Worm (Caenorhabditis elegans) whole organism, young adult: ENCODE measurements around the gene ZC262.13.

Experiments
- B0336.3 ChIP-seq: fragments of 200-800 bp; sonication (Bioruptor generic); IDR thresholded peaks from 2 replicates; pipeline ENCODE4 v1.3.6; 2022; ENCODE audit warnings: missing genetic modification characterization, missing compliant biosample characterization
- C17E4.6 ChIP-seq: fragments of 200-800 bp; sonication (Bioruptor generic); IDR thresholded peaks from 2 replicates; pipeline ENCODE4 v1.3.6; 2022; ENCODE audit warnings: missing genetic modification reagents, missing genetic modification characterization, missing compliant biosample characterization
- D2030.7 ChIP-seq: fragments of 200-800 bp; sonication (Bioruptor generic); IDR thresholded peaks from 2 replicates; pipeline ENCODE4 v1.3.6; 2022; ENCODE audit warnings: missing genetic modification reagents, missing genetic modification characterization, missing compliant biosample characterization
- F10E7.11 ChIP-seq: sonication (generic microtip); optimal IDR thresholded peaks from 2 replicates; lab custom pipeline; 2017; ENCODE audit warnings: mild to moderate bottlenecking, missing genetic modification characterization, moderate library complexity, missing compliant biosample characterization
- F22D6.2 ChIP-seq: sonication (generic microtip); optimal IDR thresholded peaks from 2 replicates; lab custom pipeline; 2016; ENCODE audit warnings: mild to moderate bottlenecking, missing genetic modification characterization, missing compliant biosample characterization
- F23B12.7 ChIP-seq: sonication (generic microtip); optimal IDR thresholded peaks from 2 replicates; lab custom pipeline; 2017; ENCODE audit warnings: missing genetic modification characterization, mild to moderate bottlenecking, missing compliant biosample characterization, antibody characterized with exemption, moderate library complexity; ENCODE audit not compliant: insufficient read depth
- F55B11.4 ChIP-seq: sonication (generic microtip); optimal IDR thresholded peaks from 2 replicates; lab custom pipeline; 2016; ENCODE audit warnings: missing compliant biosample characterization, missing genetic modification characterization, borderline replicate concordance; ENCODE audit not compliant: insufficient read depth
- K11D2.4 ChIP-seq: fragments of 200-800 bp; sonication (Bioruptor generic); IDR thresholded peaks from 2 replicates; pipeline ENCODE4 v1.3.6; 2022; ENCODE audit warnings: missing genetic modification reagents, missing genetic modification characterization, missing compliant biosample characterization
- K12H6.12 ChIP-seq: fragments of 200-800 bp; sonication (Bioruptor generic); optimal IDR thresholded peaks from 2 replicates; lab custom pipeline; 2018; ENCODE audit warnings: mild to moderate bottlenecking, missing genetic modification characterization, missing compliant biosample characterization
- T26A5.8 ChIP-seq: sonication (generic microtip); optimal IDR thresholded peaks from 2 replicates; lab custom pipeline; 2016; ENCODE audit warnings: missing genetic modification characterization, missing compliant biosample characterization
- Y53G8AR.9 ChIP-seq: fragments of 200-800 bp; sonication (Bioruptor generic); conservative IDR thresholded peaks from 2 replicates; pipeline ENCODE4 v1.3.6; 2022; ENCODE audit warnings: missing genetic modification reagents, missing genetic modification characterization, missing compliant biosample characterization
- aptf-3 ChIP-seq: fragments of 200-800 bp; sonication (Bioruptor generic); IDR thresholded peaks from 2 replicates; pipeline ENCODE4 v1.3.6; 2022; ENCODE audit warnings: missing genetic modification characterization, missing compliant biosample characterization
- athp-1 ChIP-seq: sonication (generic microtip); optimal IDR thresholded peaks from 2 replicates; lab custom pipeline; 2017; ENCODE audit warnings: mild to moderate bottlenecking, missing genetic modification characterization, missing compliant biosample characterization
- ccch-3 ChIP-seq: fragments of 200-800 bp; sonication (Bioruptor generic); optimal IDR thresholded peaks from 2 replicates; lab custom pipeline; 2018; ENCODE audit warnings: mild to moderate bottlenecking, missing genetic modification characterization, missing compliant biosample characterization
- cebp-1 ChIP-seq, 2 experiments: fragments of 200-800 bp in 1 of 2; sonication (Bioruptor generic) in 1 of 2; sonication (generic microtip) in 1 of 2; IDR thresholded peaks in 1 of 2; optimal IDR thresholded peaks in 1 of 2; 2 replicates each; pipeline versions ENCODE4 v1.3.6 to Lab custom; 2017 to 2022; ENCODE audit warnings: missing compliant biosample characterization in 2 of 2, missing genetic modification characterization in 2 of 2, mild to moderate bottlenecking in 1 of 2, missing genetic modification reagents in 1 of 2, moderate library complexity in 1 of 2
- chd-7 ChIP-seq: sonication (generic microtip); optimal IDR thresholded peaks from 2 replicates; lab custom pipeline; 2016; ENCODE audit warnings: mild to moderate bottlenecking, missing genetic modification characterization, moderate library complexity, missing compliant biosample characterization
- dpl-1 ChIP-seq: fragments of 150-350 bp; optimal IDR thresholded peaks from 2 replicates; lab custom pipeline; 2014; ENCODE audit warnings: missing biosample characterization, missing genetic modification reagents, missing genetic modification characterization
- egl-44 ChIP-seq: fragments of 200-800 bp; sonication (Bioruptor generic); IDR thresholded peaks from 2 replicates; pipeline ENCODE4 v1.3.6; 2022; ENCODE audit warnings: missing genetic modification reagents, missing genetic modification characterization, missing compliant biosample characterization
- ekl-4 ChIP-seq: fragments of 200-800 bp; sonication (Bioruptor generic); IDR thresholded peaks from 2 replicates; pipeline ENCODE4 v1.3.6; 2022; ENCODE audit warnings: missing genetic modification reagents, missing genetic modification characterization, missing compliant biosample characterization
- gei-17 ChIP-seq: fragments of 200-800 bp; sonication (Bioruptor generic); optimal IDR thresholded peaks from 2 replicates; lab custom pipeline; 2018; ENCODE audit warnings: mild to moderate bottlenecking, missing genetic modification characterization, missing compliant biosample characterization
- hlh-12 ChIP-seq: sonication (generic microtip); optimal IDR thresholded peaks from 2 replicates; lab custom pipeline; 2016; ENCODE audit warnings: missing genetic modification characterization, missing compliant biosample characterization
- hlh-26 ChIP-seq: fragments of 200-800 bp; sonication (Bioruptor generic); conservative IDR thresholded peaks from 2 replicates; pipeline ENCODE4 v1.3.6; 2022; ENCODE audit warnings: missing genetic modification reagents, missing genetic modification characterization, missing compliant biosample characterization
- hmg-20 ChIP-seq: fragments of 200-800 bp; sonication (Bioruptor generic); IDR thresholded peaks from 2 replicates; pipeline ENCODE4 v1.3.6; 2022; ENCODE audit warnings: missing genetic modification reagents, missing genetic modification characterization, missing compliant biosample characterization
- hrde-1 ChIP-seq: sonication (generic microtip); optimal IDR thresholded peaks from 2 replicates; lab custom pipeline; 2016; ENCODE audit warnings: missing genetic modification characterization, mild to moderate bottlenecking, missing compliant biosample characterization, moderate library complexity, missing genotype, missing genetic modification reagents, borderline replicate concordance
- hsf-1 ChIP-seq: fragments of 200-800 bp; sonication (Bioruptor generic); IDR thresholded peaks from 2 replicates; pipeline ENCODE4 v1.3.6; 2022; ENCODE audit warnings: missing genetic modification reagents, missing genetic modification characterization, missing compliant biosample characterization
- lag-1 ChIP-seq: fragments of 200-800 bp; sonication (Bioruptor generic); IDR thresholded peaks from 2 replicates; pipeline ENCODE4 v1.3.6; 2022; ENCODE audit warnings: missing genetic modification reagents, missing genetic modification characterization, missing compliant biosample characterization
- lin-40 ChIP-seq: sonication (generic microtip); optimal IDR thresholded peaks from 2 replicates; lab custom pipeline; 2016; ENCODE audit warnings: missing genetic modification characterization, mild to moderate bottlenecking, missing compliant biosample characterization, missing genotype, missing genetic modification reagents
- lir-1 ChIP-seq: fragments of 200-800 bp; sonication (Bioruptor generic); conservative IDR thresholded peaks from 2 replicates; pipeline ENCODE4 v1.3.6; 2022; ENCODE audit warnings: missing genetic modification reagents, missing genetic modification characterization, missing compliant biosample characterization
- mcd-1 ChIP-seq: fragments of 200-800 bp; sonication (Bioruptor generic); IDR thresholded peaks from 2 replicates; pipeline ENCODE4 v1.3.6; 2022; ENCODE audit warnings: missing genetic modification reagents, missing genetic modification characterization, missing compliant biosample characterization
- mes-4 ChIP-seq: sonication (generic microtip); optimal IDR thresholded peaks from 2 replicates; lab custom pipeline; 2016; ENCODE audit warnings: missing genotype, missing genetic modification characterization, missing compliant biosample characterization
- nhr-120 ChIP-seq: fragments of 200-800 bp; sonication (Bioruptor generic); IDR thresholded peaks from 2 replicates; pipeline ENCODE4 v1.3.6; 2022; ENCODE audit warnings: missing genetic modification characterization, missing compliant biosample characterization
- nhr-179 ChIP-seq: sonication (generic microtip); optimal IDR thresholded peaks from 2 replicates; lab custom pipeline; 2016; ENCODE audit warnings: mild to moderate bottlenecking, missing genetic modification characterization, missing compliant biosample characterization
- nhr-80 ChIP-seq: sonication (generic microtip); optimal IDR thresholded peaks from 2 replicates; lab custom pipeline; 2016; ENCODE audit warnings: missing genetic modification characterization, missing compliant biosample characterization
- nhr-90 ChIP-seq: sonication (generic microtip); optimal IDR thresholded peaks from 2 replicates; lab custom pipeline; 2016; ENCODE audit warnings: missing genotype, mild to moderate bottlenecking, missing genetic modification characterization, missing compliant biosample characterization
- pbrm-1 ChIP-seq: fragments of 200-800 bp; sonication (Bioruptor generic); IDR thresholded peaks from 2 replicates; pipeline ENCODE4 v1.3.6; 2022; ENCODE audit warnings: missing genetic modification reagents, missing genetic modification characterization, missing compliant biosample characterization
- pha-4 ChIP-seq: fragments of 150-350 bp; sonication (generic microtip); optimal IDR thresholded peaks from 2 replicates; lab custom pipeline; 2014; ENCODE audit warnings: missing biosample characterization, missing genetic modification reagents, missing genetic modification characterization
- sea-2 ChIP-seq: fragments of 200-800 bp; sonication (Bioruptor generic); IDR thresholded peaks from 2 replicates; pipeline ENCODE4 v1.3.6; 2022; ENCODE audit warnings: missing genetic modification characterization, missing compliant biosample characterization
- snpc-1.1 ChIP-seq: sonication (generic microtip); optimal IDR thresholded peaks from 2 replicates; lab custom pipeline; 2017; ENCODE audit warnings: missing genetic modification characterization, mild to moderate bottlenecking, missing compliant biosample characterization, antibody characterized with exemption, moderate library complexity, missing genotype, missing genetic modification reagents; ENCODE audit not compliant: insufficient read depth
- snpc-4 ChIP-seq, 5 experiments: fragments of 150-350 bp in 1 of 5; sonication (generic microtip) in 4 of 5; optimal IDR thresholded peaks; 2 replicates each; lab custom pipeline; 2014 to 2018; ENCODE audit warnings: missing genetic modification characterization in 5 of 5, missing biosample characterization in 3 of 5, antibody characterized with exemption in 2 of 5, mild to moderate bottlenecking in 2 of 5, missing compliant biosample characterization in 2 of 5, missing genotype in 2 of 5, moderate library complexity in 2 of 5, missing genetic modification reagents in 1 of 5
- somi-1 ChIP-seq: fragments of 200-800 bp; sonication (Bioruptor generic); optimal IDR thresholded peaks from 2 replicates; lab custom pipeline; 2018; ENCODE audit warnings: mild to moderate bottlenecking, missing genetic modification characterization, missing compliant biosample characterization
- unc-130 ChIP-seq: sonication (generic microtip); optimal IDR thresholded peaks from 2 replicates; lab custom pipeline; 2016; ENCODE audit warnings: missing genetic modification reagents, missing genetic modification characterization, missing compliant biosample characterization
- ztf-18 ChIP-seq: sonication (generic microtip); optimal IDR thresholded peaks from 2 replicates; lab custom pipeline; 2016; ENCODE audit warnings: missing genotype, mild to moderate bottlenecking, missing genetic modification characterization, missing compliant biosample characterization
- ztf-28 ChIP-seq: fragments of 200-800 bp; sonication (Bioruptor generic); IDR thresholded peaks from 2 replicates; pipeline ENCODE4 v1.3.6; 2022; ENCODE audit warnings: missing genetic modification reagents, missing genetic modification characterization, missing compliant biosample characterization
- ztf-3 ChIP-seq: fragments of 200-800 bp; sonication (Bioruptor generic); optimal IDR thresholded peaks from 2 replicates; lab custom pipeline; 2018; ENCODE audit warnings: mild to moderate bottlenecking, missing genetic modification characterization, missing compliant biosample characterization
- ztf-6 ChIP-seq: fragments of 200-800 bp; sonication (Bioruptor generic); IDR thresholded peaks from 2 replicates; pipeline ENCODE4 v1.3.6; 2022; ENCODE audit warnings: missing genetic modification reagents, missing genetic modification characterization, missing compliant biosample characterization

Gene ZC262.13

ce11 chrIII:8305816-8306215, 20.2 kb upstream of the ZC262.13 start:
- TF ChIP-seq F23B12.7 (tag; lab: Kevin White, UChicago) (no peak), hlh-26 (GFP tag; lab: Robert Waterston, UW) (no peak), K11D2.4 (no peak), pha-4 (tag; lab: Kevin White, UChicago) (no peak), T26A5.8 (tag; lab: Kevin White, UChicago) (no peak), K12H6.12 (tag; lab: Kevin White, UChicago) (no peak)

- no peak for TF ChIP-seq pbrm-1 (GFP tag; lab: Robert Waterston, UW)
- TF ChIP-seq athp-1 (tag; lab: Kevin White, UChicago), result peak; percentile 37
- TF ChIP-seq unc-130, result peak; percentile 94
- TF ChIP-seq D2030.7, result peak; percentile 67
- no peak for TF ChIP-seq lag-1 (GFP tag; lab: Robert Waterston, UW)
- no peak for TF ChIP-seq egl-44 (GFP tag; lab: Robert Waterston, UW)
- TF ChIP-seq nhr-80, result peak; percentile 17
- TF ChIP-seq snpc-4 (GFP tag; optimal IDR thresholded peaks at IDR 0.05; lab: Kevin White, UChicago), result peak; percentile 12
- TF ChIP-seq snpc-4 (tag; optimal IDR thresholded peaks at IDR 0.05; lab: Kevin White, UChicago), result peak in 3 of 4 experiments; percentile 41 to 66 (median 51)
- TF ChIP-seq F10E7.11, result peak; percentile 76
- peak; percentile 85 for TF ChIP-seq K12H6.12 (tag; lab: Kevin White, UChicago)
- no peak for TF ChIP-seq gei-17 (GFP tag; lab: Kevin White, UChicago)
- peak; percentile 80 for TF ChIP-seq K11D2.4
- TF ChIP-seq ekl-4 (GFP tag; lab: Robert Waterston, UW), result no peak; the same call in 1 of the 2 replicates
- no peak for TF ChIP-seq cebp-1 (GFP tag; IDR thresholded peaks at IDR 0.05; lab: Robert Waterston, UW)
- peak; percentile 68 for TF ChIP-seq cebp-1 (tag; optimal IDR thresholded peaks at IDR 0.05; lab: Kevin White, UChicago)
- TF ChIP-seq hrde-1 (tag; lab: Kevin White, UChicago), result peak; percentile 82
- TF ChIP-seq mcd-1 (GFP tag; lab: Robert Waterston, UW), result peak; percentile 73; the same call in 1 of the 2 replicates
- TF ChIP-seq nhr-120, result no peak
- peak; percentile 75; the same call in 1 of the 2 replicates for TF ChIP-seq lir-1 (GFP tag; lab: Robert Waterston, UW)
- TF ChIP-seq B0336.3 (GFP tag; lab: Robert Waterston, UW), result no peak
- TF ChIP-seq sea-2 (GFP tag; lab: Robert Waterston, UW), result no peak
- TF ChIP-seq snpc-1.1 (tag; lab: Kevin White, UChicago), result peak; percentile 46
- 0 out of 2 replicates have a peak, but pooled peaks have one; percentile 40 for TF ChIP-seq Y53G8AR.9 (GFP tag; lab: Robert Waterston, UW)
- TF ChIP-seq hlh-12, result no peak
- no peak for TF ChIP-seq C17E4.6 (GFP tag; lab: Robert Waterston, UW)
- TF ChIP-seq aptf-3 (GFP tag; lab: Robert Waterston, UW), result no peak
- no peak for TF ChIP-seq F55B11.4
- TF ChIP-seq ztf-3 (GFP tag; lab: Kevin White, UChicago), result no peak
- TF ChIP-seq ztf-28, result peak; percentile 89
- peak; percentile 59; the same call in 1 of the 2 replicates for TF ChIP-seq ztf-6 (GFP tag; lab: Robert Waterston, UW)
- no peak for TF ChIP-seq nhr-179
- TF ChIP-seq ccch-3 (GFP tag; lab: Kevin White, UChicago), result peak; percentile 82
- TF ChIP-seq mes-4, result no peak
- TF ChIP-seq hsf-1 (GFP tag; lab: Robert Waterston, UW), result 0 out of 2 replicates have a peak, but pooled peaks have one; percentile 48
- no peak for TF ChIP-seq chd-7 (tag; lab: Kevin White, UChicago)
- TF ChIP-seq lin-40 (tag; lab: Kevin White, UChicago), result peak; percentile 74
- peak; percentile 67 for TF ChIP-seq F23B12.7 (tag; lab: Kevin White, UChicago)
- no peak for TF ChIP-seq nhr-90 (tag; lab: Kevin White, UChicago)
- peak; percentile 22 for TF ChIP-seq ztf-18 (tag; lab: Kevin White, UChicago)
- TF ChIP-seq dpl-1 (GFP tag; lab: Kevin White, UChicago), result peak; percentile 65
- TF ChIP-seq F22D6.2 (tag; lab: Kevin White, UChicago), result peak; percentile 13
- peak; percentile 21 for TF ChIP-seq somi-1 (GFP tag; lab: Kevin White, UChicago)
- 0 out of 2 replicates have a peak, but pooled peaks have one; percentile 30 for TF ChIP-seq hmg-20 (GFP tag; lab: Robert Waterston, UW)
Observed at ce11 chrIII:8307356-8307755, 18.7 kb upstream of the ZC262.13 start, which contains the start of the genes F10E9.7 and F10E9.5. TSS of gene F10E9.7 (minus strand) at chrIII:8307441. TSS of gene F10E9.5 (plus strand) at chrIII:8307592.
